In the genomic region with DNA sequence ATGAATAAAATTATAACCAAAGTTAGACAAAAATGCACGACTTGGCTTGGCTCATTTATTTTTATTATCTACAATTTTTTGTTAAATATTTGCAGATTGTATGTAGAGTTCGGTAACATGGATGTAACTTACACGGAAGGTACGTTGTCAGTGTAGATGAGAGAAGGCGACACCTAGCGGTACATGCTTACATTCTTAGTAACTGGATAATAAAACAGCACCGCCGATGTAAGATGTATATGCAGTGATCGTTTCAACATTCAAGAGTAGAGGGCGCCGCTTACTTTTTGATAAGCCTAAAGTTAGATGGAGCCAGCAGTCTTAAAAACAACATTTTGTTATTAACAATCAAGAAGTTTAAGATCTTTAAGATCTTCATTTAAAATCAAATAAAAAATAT, we compare ENCODE assay signal across 1 fruit fly cellular context.
TF ChIP-seq lines count a peak whose summit lies in the region.

No protein-coding gene starts in this region.

TF ChIP-seq in whole organism, embryonic, 481 proteins besides CTCF, POLR2A, EP300 and RAD21 (continued from another document and continues in another):
- TF ChIP-seq Dip3 (GFP tag; optimal IDR thresholded peaks at IDR 0.05; lab: Kevin White, UChicago) = peak; percentile 50
- peak; percentile 34 for TF ChIP-seq CG15269 (tag; optimal IDR thresholded peaks at IDR 0.05; lab: Kevin White, UChicago)
- no peak for TF ChIP-seq nerfin-1 (tag; optimal IDR thresholded peaks at IDR 0.05; lab: Kevin White, UChicago)
- TF ChIP-seq grau (tag; optimal IDR thresholded peaks at IDR 0.05; lab: Kevin White, UChicago) = peak; percentile 52
- TF ChIP-seq CG31224 (GFP tag; IDR thresholded peaks at IDR 0.05; lab: Robert Waterston, UW) = no peak
- peak; percentile 41 for TF ChIP-seq CG32772 (GFP tag; IDR thresholded peaks at IDR 0.05; lab: Robert Waterston, UW)
- peak; percentile 87 for TF ChIP-seq CG11456 (GFP tag; IDR thresholded peaks at IDR 0.05; lab: Robert Waterston, UW)
- TF ChIP-seq CG7928 (GFP tag; optimal IDR thresholded peaks at IDR 0.05; lab: Kevin White, UChicago) = no peak
- TF ChIP-seq oc (tag; optimal IDR thresholded peaks at IDR 0.05; lab: Kevin White, UChicago) = no peak
- peak; percentile 36 for TF ChIP-seq CG13424 (tag; optimal IDR thresholded peaks at IDR 0.05; lab: Kevin White, UChicago)
- no peak for TF ChIP-seq CG7372 (GFP tag; IDR thresholded peaks at IDR 0.05; lab: Robert Waterston, UW)
- no peak for TF ChIP-seq psq (GFP tag; optimal IDR thresholded peaks at IDR 0.05; lab: Kevin White, UChicago)
- no peak for TF ChIP-seq CG34376 (GFP tag; optimal IDR thresholded peaks at IDR 0.05; lab: Kevin White, UChicago)
- TF ChIP-seq CG31365 (tag; optimal IDR thresholded peaks at IDR 0.05; lab: Kevin White, UChicago) = peak; percentile 32
- no peak for TF ChIP-seq CG10462 (GFP tag; optimal IDR thresholded peaks at IDR 0.05; lab: Kevin White, UChicago)
- no peak for TF ChIP-seq CG12769 (tag; optimal IDR thresholded peaks at IDR 0.05; lab: Kevin White, UChicago)
- TF ChIP-seq CoRest (tag; optimal IDR thresholded peaks at IDR 0.05; lab: Kevin White, UChicago) = peak; percentile 58
- TF ChIP-seq phol (tag; optimal IDR thresholded peaks at IDR 0.05; lab: Kevin White, UChicago) = peak; percentile 30
- peak; percentile 81 for TF ChIP-seq CG42726 (GFP tag; IDR thresholded peaks at IDR 0.05; lab: Robert Waterston, UW; ENCODE audit: partially characterized antibody)
- TF ChIP-seq fru (optimal IDR thresholded peaks at IDR 0.05; lab: Kevin White, UChicago) = no peak
- no peak for TF ChIP-seq CG3065 (GFP tag; optimal IDR thresholded peaks at IDR 0.05; lab: Kevin White, UChicago)
- TF ChIP-seq otp (GFP tag; IDR thresholded peaks at IDR 0.05; lab: Robert Waterston, UW) = no peak
- no peak for TF ChIP-seq BEAF-32 (GFP tag; optimal IDR thresholded peaks at IDR 0.05; lab: Kevin White, UChicago)
- TF ChIP-seq dan (GFP tag; IDR thresholded peaks at IDR 0.05; lab: Robert Waterston, UW) = no peak
- no peak for TF ChIP-seq Fer2 (tag; optimal IDR thresholded peaks at IDR 0.05; lab: Kevin White, UChicago)
- peak; percentile 9 for TF ChIP-seq CG16815 (GFP tag; optimal IDR thresholded peaks at IDR 0.05; lab: Kevin White, UChicago)
- no peak for TF ChIP-seq nau (GFP tag; optimal IDR thresholded peaks at IDR 0.05; lab: Kevin White, UChicago)
- TF ChIP-seq gsb (GFP tag; IDR thresholded peaks at IDR 0.05; lab: Robert Waterston, UW) = no peak
- peak; percentile 21 for TF ChIP-seq jumu (GFP tag; optimal IDR thresholded peaks at IDR 0.05; lab: Kevin White, UChicago)
- peak; percentile 53 for TF ChIP-seq CG3847 (GFP tag; IDR thresholded peaks at IDR 0.05; lab: Robert Waterston, UW)
- TF ChIP-seq pb (GFP tag; optimal IDR thresholded peaks at IDR 0.05; lab: Kevin White, UChicago) = no peak
- no peak for TF ChIP-seq CG12744 (GFP tag; optimal IDR thresholded peaks at IDR 0.05; lab: Kevin White, UChicago)
- TF ChIP-seq YL-1 (GFP tag; optimal IDR thresholded peaks at IDR 0.05; lab: Kevin White, UChicago) = no peak
- no peak for TF ChIP-seq br (optimal IDR thresholded peaks at IDR 0.05; lab: Kevin White, UChicago)
- TF ChIP-seq ase (GFP tag; IDR thresholded peaks at IDR 0.05; lab: Robert Waterston, UW) = peak; percentile 28; the same call in 1 of the 3 replicates
- peak; percentile 73 for TF ChIP-seq zfh1 (GFP tag; IDR thresholded peaks at IDR 0.05; lab: Robert Waterston, UW)
- TF ChIP-seq H15 (GFP tag; IDR thresholded peaks at IDR 0.05; lab: Robert Waterston, UW) = peak; percentile 54; the same call in 1 of the 3 replicates
- peak; percentile 77 for TF ChIP-seq sd (tag; optimal IDR thresholded peaks at IDR 0.05; lab: Kevin White, UChicago)
- TF ChIP-seq Vsx1 (GFP tag; optimal IDR thresholded peaks at IDR 0.05; lab: Kevin White, UChicago) = no peak
- TF ChIP-seq Hr39 (optimal IDR thresholded peaks at IDR 0.05; lab: Kevin White, UChicago) = no peak
- peak; percentile 6 for TF ChIP-seq fd3F (GFP tag; optimal IDR thresholded peaks at IDR 0.05; lab: Kevin White, UChicago)
- TF ChIP-seq Lhr (GFP tag; optimal IDR thresholded peaks at IDR 0.05; lab: Kevin White, UChicago) = peak; percentile 75
- no peak for TF ChIP-seq Sry-β (GFP tag; optimal IDR thresholded peaks at IDR 0.05; lab: Kevin White, UChicago)
- no peak for TF ChIP-seq sna (GFP tag; IDR thresholded peaks at IDR 0.05; lab: Robert Waterston, UW; ENCODE audit: partially characterized antibody)
- no peak for TF ChIP-seq Hmx (GFP tag; optimal IDR thresholded peaks at IDR 0.05; lab: Kevin White, UChicago)
- TF ChIP-seq CG9876 (GFP tag; optimal IDR thresholded peaks at IDR 0.05; lab: Kevin White, UChicago) = peak; percentile 69
- no peak for TF ChIP-seq tup (GFP tag; optimal IDR thresholded peaks at IDR 0.05; lab: Kevin White, UChicago)
- peak; percentile 41 for TF ChIP-seq CG16863 (GFP tag; optimal IDR thresholded peaks at IDR 0.05; lab: Kevin White, UChicago)
- TF ChIP-seq CG6683 (GFP tag; optimal IDR thresholded peaks at IDR 0.05; lab: Kevin White, UChicago) = no peak
- no peak for TF ChIP-seq ttk (GFP tag; IDR thresholded peaks at IDR 0.05; lab: Robert Waterston, UW)
- TF ChIP-seq ind (GFP tag; optimal IDR thresholded peaks at IDR 0.05; lab: Kevin White, UChicago) = peak; percentile 47
- peak; percentile 41 for TF ChIP-seq CG5245 (GFP tag; optimal IDR thresholded peaks at IDR 0.05; lab: Kevin White, UChicago)
- no peak for TF ChIP-seq CG10321 (GFP tag; IDR thresholded peaks at IDR 0.05; lab: Robert Waterston, UW)
- TF ChIP-seq Bteb2 (GFP tag; optimal IDR thresholded peaks at IDR 0.05; lab: Kevin White, UChicago) = no peak
- TF ChIP-seq unc-4 (GFP tag; IDR thresholded peaks at IDR 0.05; lab: Robert Waterston, UW; ENCODE audit: partially characterized antibody) = no peak
- no peak for TF ChIP-seq abd-A (tag; optimal IDR thresholded peaks at IDR 0.05; lab: Kevin White, UChicago)
- peak; percentile 76 for TF ChIP-seq CG15696 (tag; optimal IDR thresholded peaks at IDR 0.05; lab: Kevin White, UChicago)
- no peak; the same call in 2 of the 3 replicates for TF ChIP-seq CG6791 (GFP tag; IDR thresholded peaks at IDR 0.05; lab: Robert Waterston, UW; ENCODE audit: partially characterized antibody)
- no peak for TF ChIP-seq CG12071 (GFP tag; optimal IDR thresholded peaks at IDR 0.05; lab: Kevin White, UChicago)
- no peak for TF ChIP-seq Poxn (GFP tag; IDR thresholded peaks at IDR 0.05; lab: Robert Waterston, UW)
- no peak for TF ChIP-seq CG11723 (GFP tag; optimal IDR thresholded peaks at IDR 0.05; lab: Kevin White, UChicago)
- TF ChIP-seq CG8765 (GFP tag; IDR thresholded peaks at IDR 0.05; lab: Robert Waterston, UW) = peak; percentile 61; the same call in 1 of the 2 replicates
- TF ChIP-seq rib (GFP tag; IDR thresholded peaks at IDR 0.05; lab: Robert Waterston, UW) = no peak
- TF ChIP-seq org-1 (GFP tag; optimal IDR thresholded peaks at IDR 0.05; lab: Kevin White, UChicago) = no peak
- 0 out of 2 replicates have a peak, but pooled peaks have one; percentile 16 for TF ChIP-seq CG10959 (GFP tag; IDR thresholded peaks at IDR 0.05; lab: Robert Waterston, UW)
- no peak for TF ChIP-seq Eip74EF (GFP tag; optimal IDR thresholded peaks at IDR 0.05; lab: Kevin White, UChicago)
- TF ChIP-seq Hey (tag; optimal IDR thresholded peaks at IDR 0.05; lab: Kevin White, UChicago) = no peak
- no peak for TF ChIP-seq Xrp1 (GFP tag; IDR thresholded peaks at IDR 0.05; lab: Robert Waterston, UW)
- TF ChIP-seq Hand (GFP tag; optimal IDR thresholded peaks at IDR 0.05; lab: Kevin White, UChicago) = no peak
- TF ChIP-seq kay (GFP tag; optimal IDR thresholded peaks at IDR 0.05; lab: Kevin White, UChicago) = no peak
- TF ChIP-seq CG11247 (GFP tag; IDR thresholded peaks at IDR 0.05; lab: Robert Waterston, UW) = peak; percentile 59
- no peak for TF ChIP-seq NC2α (GFP tag; optimal IDR thresholded peaks at IDR 0.05; lab: Kevin White, UChicago)
- no peak for TF ChIP-seq bigmax (GFP tag; optimal IDR thresholded peaks at IDR 0.05; lab: Kevin White, UChicago)
- TF ChIP-seq Tbp (GFP tag; optimal IDR thresholded peaks at IDR 0.05; lab: Kevin White, UChicago) = no peak
- TF ChIP-seq so (GFP tag; IDR thresholded peaks at IDR 0.05; lab: Robert Waterston, UW) = no peak
- peak; percentile 60; the same call in 2 of the 3 replicates for TF ChIP-seq dysf (GFP tag; IDR thresholded peaks at IDR 0.05; lab: Robert Waterston, UW)
- TF ChIP-seq pnt (GFP tag; optimal IDR thresholded peaks at IDR 0.05; lab: Kevin White, UChicago) = peak; percentile 54
- TF ChIP-seq CG3163 (GFP tag; optimal IDR thresholded peaks at IDR 0.05; lab: Kevin White, UChicago) = peak; percentile 46
- TF ChIP-seq stwl (tag; optimal IDR thresholded peaks at IDR 0.05; lab: Kevin White, UChicago) = peak; percentile 31
- no peak for TF ChIP-seq Lim3 (GFP tag; IDR thresholded peaks at IDR 0.05; lab: Robert Waterston, UW)
- no peak for TF ChIP-seq exex (tag; optimal IDR thresholded peaks at IDR 0.05; lab: Kevin White, UChicago)
- no peak for TF ChIP-seq fd102C (GFP tag; optimal IDR thresholded peaks at IDR 0.05; lab: Kevin White, UChicago)
- TF ChIP-seq Bdp1 (GFP tag; optimal IDR thresholded peaks at IDR 0.05; lab: Kevin White, UChicago) = no peak
- no peak for TF ChIP-seq Dll (GFP tag; IDR thresholded peaks at IDR 0.05; lab: Robert Waterston, UW; ENCODE audit: partially characterized antibody)
- TF ChIP-seq CG3281 (GFP tag; optimal IDR thresholded peaks at IDR 0.05; lab: Kevin White, UChicago) = no peak
- TF ChIP-seq Hr3 (GFP tag; optimal IDR thresholded peaks at IDR 0.05; lab: Kevin White, UChicago) = peak; percentile 49
- peak; percentile 61 for TF ChIP-seq mam (GFP tag; optimal IDR thresholded peaks at IDR 0.05; lab: Kevin White, UChicago)
- TF ChIP-seq CG30431 (GFP tag; optimal IDR thresholded peaks at IDR 0.05; lab: Kevin White, UChicago) = peak; percentile 28
- peak; percentile 39; the same call in 1 of the 2 replicates for TF ChIP-seq H2.0 (GFP tag; IDR thresholded peaks at IDR 0.05; lab: Robert Waterston, UW)
- TF ChIP-seq salm (tag; optimal IDR thresholded peaks at IDR 0.05; lab: Kevin White, UChicago) = no peak
- TF ChIP-seq Fer1 (GFP tag; optimal IDR thresholded peaks at IDR 0.05; lab: Kevin White, UChicago) = no peak
- no peak for TF ChIP-seq usp (GFP tag; optimal IDR thresholded peaks at IDR 0.05; lab: Kevin White, UChicago)
- TF ChIP-seq jigr1 (GFP tag; IDR thresholded peaks at IDR 0.05; lab: Robert Waterston, UW) = no peak
- no peak for TF ChIP-seq TFAM (GFP tag; optimal IDR thresholded peaks at IDR 0.05; lab: Kevin White, UChicago)
- no peak for TF ChIP-seq ato (GFP tag; IDR thresholded peaks at IDR 0.05; lab: Robert Waterston, UW; ENCODE audit: partially characterized antibody)
- TF ChIP-seq HLHmδ (GFP tag; optimal IDR thresholded peaks at IDR 0.05; lab: Kevin White, UChicago) = no peak
- TF ChIP-seq bsh (GFP tag; optimal IDR thresholded peaks at IDR 0.05; lab: Kevin White, UChicago) = peak in 1 of 2 experiments; percentile 0
- TF ChIP-seq CG2120 (GFP tag; optimal IDR thresholded peaks at IDR 0.05; lab: Kevin White, UChicago) = peak; percentile 63
- TF ChIP-seq gt (GFP tag; IDR thresholded peaks at IDR 0.05; lab: Robert Waterston, UW) = no peak
- TF ChIP-seq Jarid2 (GFP tag; optimal IDR thresholded peaks at IDR 0.05; lab: Kevin White, UChicago) = peak; percentile 19
- TF ChIP-seq yki (optimal IDR thresholded peaks at IDR 0.05; lab: Kevin White, UChicago) = no peak
- no peak for TF ChIP-seq esg (GFP tag; conservative IDR thresholded peaks at IDR 0.05; lab: Robert Waterston, UW)
- no peak for TF ChIP-seq Usf (GFP tag; optimal IDR thresholded peaks at IDR 0.05; lab: Kevin White, UChicago)
- TF ChIP-seq sr (GFP tag; IDR thresholded peaks at IDR 0.05; lab: Robert Waterston, UW) = no peak
- TF ChIP-seq Rfx (GFP tag; IDR thresholded peaks at IDR 0.05; lab: Robert Waterston, UW) = peak; percentile 79
- TF ChIP-seq Mes4 (GFP tag; optimal IDR thresholded peaks at IDR 0.05; lab: Kevin White, UChicago) = no peak
- TF ChIP-seq tgo (GFP tag; IDR thresholded peaks at IDR 0.05; lab: Robert Waterston, UW) = 0 out of 3 replicates have a peak, but pooled peaks have one; percentile 35
- no peak for TF ChIP-seq chm (GFP tag; IDR thresholded peaks at IDR 0.05; lab: Robert Waterston, UW)
- peak; percentile 13 for TF ChIP-seq unpg (GFP tag; optimal IDR thresholded peaks at IDR 0.05; lab: Kevin White, UChicago)
- peak; percentile 95 for TF ChIP-seq Ets65A (GFP tag; lab: Kevin White, UChicago)
- TF ChIP-seq CkIIα-i1 (GFP tag; IDR thresholded peaks at IDR 0.05; lab: Robert Waterston, UW) = no peak
- no peak for TF ChIP-seq ro (GFP tag; IDR thresholded peaks at IDR 0.05; lab: Robert Waterston, UW)
- TF ChIP-seq CG8089 (GFP tag; optimal IDR thresholded peaks at IDR 0.05; lab: Kevin White, UChicago) = peak; percentile 42
- TF ChIP-seq peb (GFP tag; IDR thresholded peaks at IDR 0.05; lab: Robert Waterston, UW) = no peak
- no peak for TF ChIP-seq bowl (GFP tag; IDR thresholded peaks at IDR 0.05; lab: Robert Waterston, UW)
- TF ChIP-seq CG18476 (GFP tag; optimal IDR thresholded peaks at IDR 0.05; lab: Kevin White, UChicago) = no peak
- peak; percentile 6 for TF ChIP-seq Meics (GFP tag; optimal IDR thresholded peaks at IDR 0.05; lab: Kevin White, UChicago)
- peak; percentile 24; the same call in 1 of the 2 replicates for TF ChIP-seq CG9215 (GFP tag; IDR thresholded peaks at IDR 0.05; lab: Robert Waterston, UW)
- TF ChIP-seq CG9727 (GFP tag; optimal IDR thresholded peaks at IDR 0.05; lab: Kevin White, UChicago) = no peak
- no peak for TF ChIP-seq ewg (GFP tag; optimal IDR thresholded peaks at IDR 0.05; lab: Kevin White, UChicago)
- TF ChIP-seq CG4707 (GFP tag; optimal IDR thresholded peaks at IDR 0.05; lab: Kevin White, UChicago) = no peak
- TF ChIP-seq CG9817 (tag; optimal IDR thresholded peaks at IDR 0.05; lab: Kevin White, UChicago) = peak; percentile 62
- 0 out of 2 replicates have a peak, but pooled peaks have one; percentile 13 for TF ChIP-seq CG4730 (GFP tag; IDR thresholded peaks at IDR 0.05; lab: Robert Waterston, UW)
- TF ChIP-seq pita (GFP tag; optimal IDR thresholded peaks at IDR 0.05; lab: Kevin White, UChicago) = peak; percentile 75
- peak in 1 of 2 experiments; percentile 40 for TF ChIP-seq Hr51 (GFP tag; optimal IDR thresholded peaks at IDR 0.05; lab: Kevin White, UChicago)
- no peak for TF ChIP-seq CG6765 (GFP tag; optimal IDR thresholded peaks at IDR 0.05; lab: Kevin White, UChicago)
- peak; percentile 49 for TF ChIP-seq CG1603 (tag; optimal IDR thresholded peaks at IDR 0.05; lab: Kevin White, UChicago)
- TF ChIP-seq Elba2 (GFP tag; optimal IDR thresholded peaks at IDR 0.05; lab: Kevin White, UChicago) = no peak
- no peak for TF ChIP-seq HLH3B (GFP tag; IDR thresholded peaks at IDR 0.05; lab: Robert Waterston, UW)
- no peak for TF ChIP-seq Sin3A (optimal IDR thresholded peaks at IDR 0.05; lab: Kevin White, UChicago)
- peak; percentile 15; the same call in 1 of the 3 replicates for TF ChIP-seq Aef1 (GFP tag; IDR thresholded peaks at IDR 0.05; lab: Robert Waterston, UW)
